Worm (Caenorhabditis elegans) whole organism, midembryonic: ENCODE results near the gene cysl-4.

Source experiments
- T22C8.4 ChIP-seq: fragments of 200-800 bp; sonication (Bioruptor generic); IDR thresholded peaks from 2 replicates; pipeline ENCODE4 v1.3.6; 2022; ENCODE audit warnings: missing genetic modification characterization, missing compliant biosample characterization
- cog-1 ChIP-seq: sonication (generic microtip); optimal IDR thresholded peaks from 2 replicates; lab custom pipeline; 2016; ENCODE audit warnings: missing genetic modification characterization, missing compliant biosample characterization
- flt-1 ChIP-seq: fragments of 200-800 bp; sonication (Bioruptor generic); IDR thresholded peaks from 2 replicates; pipeline ENCODE4 v1.3.6; 2022; ENCODE audit warnings: missing genetic modification characterization, missing compliant biosample characterization
- klf-2 ChIP-seq: fragments of 200-800 bp; sonication (Bioruptor generic); conservative IDR thresholded peaks from 2 replicates; pipeline ENCODE4 v1.3.6; 2022; ENCODE audit warnings: missing genetic modification reagents, missing genetic modification characterization, missing compliant biosample characterization
- med-1 ChIP-seq: sonication (generic microtip); optimal IDR thresholded peaks from 2 replicates; lab custom pipeline; 2017; ENCODE audit warnings: missing genetic modification characterization, mild to moderate bottlenecking, missing compliant biosample characterization, antibody characterized with exemption, missing genetic modification reagents; ENCODE audit not compliant: insufficient read depth
- ref-1 ChIP-seq: fragments of 200-800 bp; sonication (Bioruptor generic); conservative IDR thresholded peaks from 2 replicates; pipeline ENCODE4 v1.3.6; 2022; ENCODE audit warnings: missing genetic modification reagents, missing genetic modification characterization, missing compliant biosample characterization
- tab-1 ChIP-seq: fragments of 200-800 bp; sonication (Bioruptor generic); IDR thresholded peaks from 2 replicates; pipeline ENCODE4 v1.3.6; 2022; ENCODE audit warnings: missing genetic modification characterization, missing compliant biosample characterization
- ztf-23 ChIP-seq: fragments of 200-800 bp; sonication (Bioruptor generic); IDR thresholded peaks from 2 replicates; pipeline ENCODE4 v1.3.6; 2022; ENCODE audit warnings: missing genetic modification reagents, missing genetic modification characterization, missing compliant biosample characterization
- ztf-29 ChIP-seq: fragments of 200-800 bp; sonication (Bioruptor generic); IDR thresholded peaks from 2 replicates; pipeline ENCODE4 v1.3.6; 2022; ENCODE audit warnings: missing genetic modification reagents, missing genetic modification characterization, missing compliant biosample characterization

DNA sequence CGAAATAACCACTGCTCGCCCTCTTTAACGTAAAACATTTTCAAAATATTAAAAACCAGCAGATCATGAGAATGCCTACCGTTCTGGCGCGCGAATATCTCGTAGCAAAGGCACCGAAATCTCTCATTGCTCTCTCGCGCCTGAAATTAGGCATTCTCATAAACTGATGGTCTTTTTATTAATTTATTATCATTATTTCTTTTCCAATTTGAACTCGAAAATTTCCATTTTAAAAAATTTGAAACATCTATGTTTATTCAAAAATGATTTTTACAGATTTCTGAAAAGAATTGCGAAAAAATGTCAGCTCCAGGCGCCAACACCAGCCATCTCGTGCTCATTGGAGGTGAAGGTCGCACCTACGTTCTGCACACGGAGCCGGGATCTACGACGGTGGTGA is 25.1 kb downstream of the cysl-4 start, which contains the start of gene F59A7.12:
- TF ChIP-seq klf-2 (GFP tag; lab: Robert Waterston, UW) = no peak
- no peak for TF ChIP-seq med-1 (GFP tag; lab: Kevin White, UChicago)
- no peak for TF ChIP-seq ztf-23
- no peak for TF ChIP-seq tab-1 (GFP tag; lab: Robert Waterston, UW)
- TF ChIP-seq cog-1 (tag; lab: Kevin White, UChicago) = no peak
- no peak for TF ChIP-seq T22C8.4 (GFP tag; lab: Robert Waterston, UW)
- no peak for TF ChIP-seq ztf-29
- no peak for TF ChIP-seq ref-1 (GFP tag; lab: Robert Waterston, UW)
- TF ChIP-seq flt-1 (GFP tag; lab: Robert Waterston, UW) = no peak
